Worm (Caenorhabditis elegans) whole organism, mixed stage, embryonic: ENCODE measurements around the gene R151.8.

Experiments used
- blmp-1 ChIP-seq: fragments of 150-350 bp; optimal IDR thresholded peaks from 2 replicates; lab custom pipeline; 2014; ENCODE audit warnings: missing biosample characterization, missing genetic modification characterization
- ces-1 ChIP-seq: fragments of 150-350 bp; optimal IDR thresholded peaks from 2 replicates; lab custom pipeline; 2014; ENCODE audit warnings: missing biosample characterization, missing genetic modification reagents, missing genetic modification characterization
- drap-1 ChIP-seq: fragments of 200-800 bp; sonication (Bioruptor generic); optimal IDR thresholded peaks from 3 replicates; lab custom pipeline; 2018; ENCODE audit warnings: mild to moderate bottlenecking, missing genetic modification characterization, missing compliant biosample characterization
- elt-1 ChIP-seq: sonication (generic microtip); optimal IDR thresholded peaks from 2 replicates; lab custom pipeline; 2017; ENCODE audit warnings: missing genetic modification characterization, mild to moderate bottlenecking, missing compliant biosample characterization, antibody characterized with exemption, moderate library complexity, borderline replicate concordance; ENCODE audit not compliant: insufficient read depth
- ham-2 ChIP-seq: fragments of 200-800 bp; sonication (Bioruptor generic); optimal IDR thresholded peaks from 2 replicates; lab custom pipeline; 2018; ENCODE audit warnings: mild to moderate bottlenecking, missing genetic modification characterization, missing compliant biosample characterization
- hlh-1 ChIP-seq: fragments of 150-350 bp; optimal IDR thresholded peaks from 2 replicates; lab custom pipeline; 2014; ENCODE audit warnings: missing biosample characterization, missing genetic modification reagents, missing genetic modification characterization
- lsy-2 ChIP-seq: fragments of 150-350 bp; optimal IDR thresholded peaks from 2 replicates; lab custom pipeline; 2014; ENCODE audit warnings: missing biosample characterization, missing genetic modification characterization
- mep-1 ChIP-seq: fragments of 150-350 bp; optimal IDR thresholded peaks from 2 replicates; lab custom pipeline; 2017; ENCODE audit warnings: missing biosample characterization, missing genetic modification reagents, missing genetic modification characterization, inconsistent platforms
- nhr-76 ChIP-seq: sonication (generic microtip); optimal IDR thresholded peaks from 2 replicates; lab custom pipeline; 2017; ENCODE audit warnings: missing biosample characterization, missing genetic modification characterization
- pha-4 ChIP-seq: fragments of 150-350 bp; optimal IDR thresholded peaks from 2 replicates; lab custom pipeline; 2018; ENCODE audit warnings: missing biosample characterization, missing genetic modification reagents, missing genetic modification characterization
- tbx-8 ChIP-seq: fragments of 200-800 bp; sonication (Bioruptor generic); optimal IDR thresholded peaks from 2 replicates; lab custom pipeline; 2018; ENCODE audit warnings: mild to moderate bottlenecking, missing genetic modification characterization, moderate library complexity, missing compliant biosample characterization
- unc-39 ChIP-seq: fragments of 150-350 bp; optimal IDR thresholded peaks from 2 replicates; lab custom pipeline; 2014; ENCODE audit warnings: missing biosample characterization, missing genetic modification characterization
- ztf-11 ChIP-seq: fragments of 150-350 bp; optimal IDR thresholded peaks from 2 replicates; lab custom pipeline; 2014; ENCODE audit warnings: missing biosample characterization, missing genetic modification characterization

DNA sequence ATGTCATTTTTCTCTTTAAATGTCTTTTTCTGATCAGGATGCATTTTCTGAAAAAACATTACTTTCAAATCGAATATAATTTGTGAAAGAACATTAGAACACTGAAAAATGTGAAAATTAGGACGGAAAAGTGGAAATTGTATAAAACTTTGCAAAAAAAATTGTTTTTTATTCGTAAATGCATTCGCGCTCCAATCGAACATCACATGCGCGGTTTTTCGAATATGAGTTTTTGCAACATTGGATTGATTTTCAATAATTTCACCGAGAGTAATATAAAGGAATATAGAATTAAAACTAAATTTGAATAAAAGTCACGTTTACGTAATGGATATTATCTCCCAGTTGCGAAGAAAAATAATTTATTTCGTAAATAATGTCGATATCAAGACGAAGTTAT, 47.6 kb upstream of the R151.8 start, which contains the start of the genes spot-1 and B0361.11:
- TF ChIP-seq drap-1 (no peak), ztf-11 (no peak), mep-1 (peak; percentile 78), unc-39 (tag; lab: Kevin White, UChicago) (no peak), tbx-8 (GFP tag; lab: Kevin White, UChicago) (no peak), blmp-1 (no peak), ces-1 (GFP tag; lab: Kevin White, UChicago) (peak; percentile 38), nhr-76 (tag; lab: Kevin White, UChicago) (no peak), lsy-2 (tag; lab: Kevin White, UChicago) (peak; percentile 75), ham-2 (GFP tag; lab: Kevin White, UChicago) (no peak), hlh-1 (tag; lab: Kevin White, UChicago) (no peak), pha-4 (tag; lab: Kevin White, UChicago) (no peak), elt-1 (tag; lab: Kevin White, UChicago) (no peak)
